Worm (Caenorhabditis elegans) whole organism, mixed stage, embryonic: ENCODE measurements around the gene T19D7.7.

Experiments
- ceh-39 ChIP-seq: fragments of 150-350 bp; optimal IDR thresholded peaks from 2 replicates; lab custom pipeline; 2014; ENCODE audit warnings: missing biosample characterization, missing genetic modification characterization
- ceh-43 ChIP-seq: fragments of 200-800 bp; sonication (Bioruptor generic); optimal IDR thresholded peaks from 2 replicates; lab custom pipeline; 2018; ENCODE audit warnings: mild to moderate bottlenecking, missing genetic modification characterization, moderate library complexity, missing compliant biosample characterization
- ceh-83 ChIP-seq: fragments of 200-800 bp; sonication (Bioruptor generic); optimal IDR thresholded peaks from 2 replicates; lab custom pipeline; 2018; ENCODE audit warnings: mild to moderate bottlenecking, missing genetic modification characterization, missing compliant biosample characterization
- ces-1 ChIP-seq: fragments of 150-350 bp; optimal IDR thresholded peaks from 2 replicates; lab custom pipeline; 2014; ENCODE audit warnings: missing biosample characterization, missing genetic modification reagents, missing genetic modification characterization
- cnd-1 ChIP-seq: fragments of 200-800 bp; sonication (Bioruptor generic); optimal IDR thresholded peaks from 2 replicates; lab custom pipeline; 2018; ENCODE audit warnings: mild to moderate bottlenecking, missing genetic modification characterization, missing compliant biosample characterization
- drap-1 ChIP-seq: fragments of 200-800 bp; sonication (Bioruptor generic); optimal IDR thresholded peaks from 3 replicates; lab custom pipeline; 2018; ENCODE audit warnings: mild to moderate bottlenecking, missing genetic modification characterization, missing compliant biosample characterization
- elt-1 ChIP-seq: sonication (generic microtip); optimal IDR thresholded peaks from 2 replicates; lab custom pipeline; 2017; ENCODE audit warnings: missing genetic modification characterization, mild to moderate bottlenecking, missing compliant biosample characterization, antibody characterized with exemption, moderate library complexity, borderline replicate concordance; ENCODE audit not compliant: insufficient read depth
- elt-3 ChIP-seq: fragments of 150-350 bp; optimal IDR thresholded peaks from 2 replicates; lab custom pipeline; 2014; ENCODE audit warnings: missing biosample characterization, missing genetic modification characterization
- flh-1 ChIP-seq: fragments of 200-800 bp; sonication (Bioruptor generic); optimal IDR thresholded peaks from 2 replicates; lab custom pipeline; 2018; ENCODE audit warnings: mild to moderate bottlenecking, missing genetic modification characterization, moderate library complexity, missing compliant biosample characterization
- ham-2 ChIP-seq: fragments of 200-800 bp; sonication (Bioruptor generic); optimal IDR thresholded peaks from 2 replicates; lab custom pipeline; 2018; ENCODE audit warnings: mild to moderate bottlenecking, missing genetic modification characterization, missing compliant biosample characterization
- lin-13 ChIP-seq: fragments of 150-350 bp; optimal IDR thresholded peaks from 2 replicates; lab custom pipeline; 2014; ENCODE audit warnings: missing biosample characterization, missing genetic modification characterization
- lin-32 ChIP-seq: fragments of 200-800 bp; sonication (Bioruptor generic); optimal IDR thresholded peaks from 2 replicates; lab custom pipeline; 2018; ENCODE audit warnings: mild to moderate bottlenecking, missing genetic modification characterization, missing compliant biosample characterization
- lsy-2 ChIP-seq: fragments of 150-350 bp; optimal IDR thresholded peaks from 2 replicates; lab custom pipeline; 2014; ENCODE audit warnings: missing biosample characterization, missing genetic modification characterization
- mab-5 ChIP-seq: fragments of 150-350 bp; optimal IDR thresholded peaks from 2 replicates; lab custom pipeline; 2014; ENCODE audit warnings: missing biosample characterization, missing genetic modification characterization
- mep-1 ChIP-seq: fragments of 150-350 bp; optimal IDR thresholded peaks from 2 replicates; lab custom pipeline; 2017; ENCODE audit warnings: missing biosample characterization, missing genetic modification reagents, missing genetic modification characterization, inconsistent platforms
- mls-2 ChIP-seq: sonication (generic microtip); optimal IDR thresholded peaks from 2 replicates; lab custom pipeline; 2016; ENCODE audit warnings: mild to moderate bottlenecking, missing genetic modification characterization, moderate library complexity, missing compliant biosample characterization
- nhr-12 ChIP-seq: fragments of 150-350 bp; optimal IDR thresholded peaks from 2 replicates; lab custom pipeline; 2014; ENCODE audit warnings: missing biosample characterization, missing genetic modification characterization
- nhr-2 ChIP-seq: fragments of 150-350 bp; optimal IDR thresholded peaks from 2 replicates; lab custom pipeline; 2014; ENCODE audit warnings: missing biosample characterization, missing genetic modification characterization
- pha-4 ChIP-seq: fragments of 150-350 bp; optimal IDR thresholded peaks from 2 replicates; lab custom pipeline; 2018; ENCODE audit warnings: missing biosample characterization, missing genetic modification reagents, missing genetic modification characterization
- snpc-4 ChIP-seq: fragments of 150-350 bp; optimal IDR thresholded peaks from 2 replicates; lab custom pipeline; 2014; ENCODE audit warnings: missing biosample characterization, missing genetic modification characterization
- sptf-1 ChIP-seq: sonication (generic microtip); optimal IDR thresholded peaks from 2 replicates; lab custom pipeline; 2017; ENCODE audit warnings: mild to moderate bottlenecking, missing genetic modification characterization, moderate library complexity, missing compliant biosample characterization
- tbx-8 ChIP-seq: fragments of 200-800 bp; sonication (Bioruptor generic); optimal IDR thresholded peaks from 2 replicates; lab custom pipeline; 2018; ENCODE audit warnings: mild to moderate bottlenecking, missing genetic modification characterization, moderate library complexity, missing compliant biosample characterization
- unc-120 ChIP-seq: sonication (generic microtip); optimal IDR thresholded peaks from 2 replicates; lab custom pipeline; 2017; ENCODE audit warnings: missing genetic modification characterization, missing compliant biosample characterization; ENCODE audit not compliant: poor library complexity, severe bottlenecking
- unc-39 ChIP-seq: fragments of 150-350 bp; optimal IDR thresholded peaks from 2 replicates; lab custom pipeline; 2014; ENCODE audit warnings: missing biosample characterization, missing genetic modification characterization
- unc-62 ChIP-seq: fragments of 150-350 bp; optimal IDR thresholded peaks from 2 replicates; lab custom pipeline; 2014; ENCODE audit warnings: missing biosample characterization, missing genetic modification reagents, missing genetic modification characterization
- zip-8 ChIP-seq: fragments of 150-350 bp; optimal IDR thresholded peaks from 2 replicates; lab custom pipeline; 2014; ENCODE audit warnings: missing biosample characterization, missing genetic modification characterization
- ztf-11 ChIP-seq: fragments of 150-350 bp; optimal IDR thresholded peaks from 2 replicates; lab custom pipeline; 2014; ENCODE audit warnings: missing biosample characterization, missing genetic modification characterization

The T19D7.7 gene

ce11 chrX:691613-692012 is 10.8 kb upstream of the T19D7.7 start, which contains the start of gene ncam-1:
ncam-1 (plus strand) TSS chrX:691913.
- TF ChIP-seq sptf-1 (no peak), ceh-43 (no peak), mls-2 (tag; lab: Kevin White, UChicago) (no peak), ceh-83 (GFP tag; lab: Kevin White, UChicago) (no peak), drap-1 (GFP tag; lab: Kevin White, UChicago) (no peak), unc-62 (GFP tag; lab: Kevin White, UChicago) (no peak), mab-5 (no peak), snpc-4 (no peak), lin-13 (tag; lab: Kevin White, UChicago) (no peak), nhr-2 (no peak), lin-32 (GFP tag; lab: Kevin White, UChicago) (no peak), unc-120 (no peak), ham-2 (GFP tag; lab: Kevin White, UChicago) (no peak)
- TF ChIP-seq, all 35 proteins: peak for 0

- TF ChIP-seq unc-39 (no peak), zip-8 (tag; lab: Kevin White, UChicago) (no peak), elt-1 (tag; lab: Kevin White, UChicago) (no peak), mls-2 (tag; lab: Kevin White, UChicago) (no peak), elt-3 (tag; lab: Kevin White, UChicago) (no peak), ces-1 (GFP tag; lab: Kevin White, UChicago) (peak; percentile 27)
These were observed 7.8 kb upstream of the T19D7.7 start for ce11 chrX:688602-689001.

ce11 chrX:682691-683090 is 1.9 kb upstream of the T19D7.7 start, which contains the start of gene Y9C12A.1:
Y9C12A.1 (minus strand) TSS chrX:682791.
- TF ChIP-seq flh-1 (GFP tag; lab: Kevin White, UChicago) (no peak), tbx-8 (GFP tag; lab: Kevin White, UChicago) (no peak), mep-1 (no peak), mls-2 (tag; lab: Kevin White, UChicago) (no peak), nhr-12 (tag; lab: Kevin White, UChicago) (no peak), pha-4 (tag; lab: Kevin White, UChicago) (no peak), ceh-39 (no peak), sptf-1 (no peak)

- TF ChIP-seq ces-1 (GFP tag; lab: Kevin White, UChicago), result no peak
- TF ChIP-seq mab-5, result no peak
These were observed 593 bp upstream of the T19D7.7 start for ce11 chrX:681413-681812.

ce11 chrX:671807-672206 is 9.0 kb downstream of the T19D7.7 start, which contains the start of gene lgc-32:
lgc-32 (plus strand) TSS chrX:672107.
- TF ChIP-seq elt-1 (tag; lab: Kevin White, UChicago) (no peak), lin-32 (GFP tag; lab: Kevin White, UChicago) (no peak), ham-2 (GFP tag; lab: Kevin White, UChicago) (no peak), zip-8 (tag; lab: Kevin White, UChicago) (no peak), unc-39 (no peak), mls-2 (tag; lab: Kevin White, UChicago) (no peak), lsy-2 (tag; lab: Kevin White, UChicago) (no peak), sptf-1 (no peak), mep-1 (no peak), ztf-11 (tag; lab: Kevin White, UChicago) (no peak), ceh-39 (no peak), ces-1 (GFP tag; lab: Kevin White, UChicago) (no peak), ceh-83 (GFP tag; lab: Kevin White, UChicago) (no peak), ceh-43 (no peak), elt-3 (tag; lab: Kevin White, UChicago) (no peak), nhr-12 (tag; lab: Kevin White, UChicago) (no peak)

ce11 chrX:670603-671002 is 10.2 kb downstream of the T19D7.7 start, which contains the start of gene T19D7.6:
T19D7.6 (minus strand) TSS chrX:670800.
- TF ChIP-seq tbx-8 (GFP tag; lab: Kevin White, UChicago) (no peak), ceh-43 (no peak), cnd-1 (tag; lab: Kevin White, UChicago) (no peak), elt-1 (tag; lab: Kevin White, UChicago) (no peak), drap-1 (GFP tag; lab: Kevin White, UChicago) (no peak)
